Fruit fly (Drosophila melanogaster) whole organism, wandering third instar larva: ENCODE data around the gene CG13012.
A peak's percentile ranks its signal among the peaks of the same experiment; 100 is the strongest.

Experiments used
- Abd-B ChIP-seq: fragments of >200 bp; optimal IDR thresholded peaks from 2 replicates; lab custom pipeline; 2017; ENCODE audit warnings: missing biosample characterization, missing genetic modification characterization
- CG32264 ChIP-seq: fragments of 200-800 bp; sonication (Bioruptor generic); optimal IDR thresholded peaks from 2 replicates; lab custom pipeline; 2016; ENCODE audit warnings: missing biosample characterization, missing genetic modification characterization
- Dfd ChIP-seq: fragments of >200 bp; optimal IDR thresholded peaks from 2 replicates; lab custom pipeline; 2017; ENCODE audit warnings: missing biosample characterization, missing genetic modification characterization
- Dif ChIP-seq: fragments of 200-275, 200-300 bp; sonication (Bioruptor generic); optimal IDR thresholded peaks from 2 replicates; lab custom pipeline; 2018; ENCODE audit warnings: missing biosample characterization, missing genetic modification characterization; ENCODE audit not compliant: partially characterized antibody
- HLH106 ChIP-seq: fragments of 200-800 bp; optimal IDR thresholded peaks from 3 replicates; lab custom pipeline; 2019; ENCODE audit warnings: missing biosample characterization, mild to moderate bottlenecking, missing genetic modification characterization, moderate library complexity
- Hnf4 ChIP-seq: fragments of 200-800 bp; sonication (Bioruptor generic); optimal IDR thresholded peaks from 2 replicates; lab custom pipeline; 2016; ENCODE audit warnings: missing biosample characterization, mild to moderate bottlenecking, missing genetic modification characterization
- Hr78 ChIP-seq: fragments of >200 bp; optimal IDR thresholded peaks from 2 replicates; lab custom pipeline; 2017; ENCODE audit warnings: missing biosample characterization, missing genetic modification characterization
- Hr83 ChIP-seq: fragments of 200-300 bp; sonication (Bioruptor generic); optimal IDR thresholded peaks from 2 replicates; lab custom pipeline; 2016; ENCODE audit warnings: missing biosample characterization, mild to moderate bottlenecking, missing genetic modification characterization, moderate library complexity; ENCODE audit not compliant: poor library complexity, severe bottlenecking
- Mio ChIP-seq: sonication (Bioruptor generic); optimal IDR thresholded peaks from 2 replicates; lab custom pipeline; 2016; ENCODE audit warnings: missing biosample characterization, missing genetic modification characterization
- Myc ChIP-seq: fragments of >200 bp; optimal IDR thresholded peaks from 2 replicates; lab custom pipeline; 2017
- N ChIP-seq: fragments of >200 bp; optimal IDR thresholded peaks from 2 replicates; lab custom pipeline; 2018; ENCODE audit warnings: missing biosample characterization, missing external identifiers, missing genetic modification characterization
- Sp1 ChIP-seq: fragments of 200-800 bp; sonication (Bioruptor generic); optimal IDR thresholded peaks from 3 replicates; lab custom pipeline; 2019; ENCODE audit warnings: missing biosample characterization, mild to moderate bottlenecking, missing genetic modification characterization, moderate library complexity
- Vsx2 ChIP-seq: fragments of 200-300, 225-300 bp; sonication (Bioruptor generic); optimal IDR thresholded peaks from 2 replicates; lab custom pipeline; 2018; ENCODE audit warnings: missing biosample characterization, missing genetic modification characterization; ENCODE audit not compliant: partially characterized antibody
- br ChIP-seq: fragments of 200-800 bp; sonication (Bioruptor generic); optimal IDR thresholded peaks from 2 replicates; lab custom pipeline; 2016; ENCODE audit warnings: missing biosample characterization, missing genetic modification characterization
- brk ChIP-seq: fragments of 200-800 bp; sonication (Bioruptor generic); optimal IDR thresholded peaks from 2 replicates; lab custom pipeline; 2016; ENCODE audit warnings: missing biosample characterization, mild to moderate bottlenecking, missing genetic modification characterization
- dl ChIP-seq, 2 experiments: fragments of 175-275, 200-275 bp in 1 of 2; fragments of 200-275 bp in 1 of 2; sonication (Bioruptor generic); optimal IDR thresholded peaks; lab custom pipeline; 2018; ENCODE audit warnings: mild to moderate bottlenecking in 2 of 2, missing biosample characterization in 2 of 2, missing genetic modification characterization in 2 of 2, moderate library complexity in 2 of 2; ENCODE audit not compliant: partially characterized antibody in 2 of 2, insufficient read depth in 1 of 2
- dmrt93B ChIP-seq: fragments of 200-800 bp; sonication (Bioruptor generic); optimal IDR thresholded peaks from 2 replicates; lab custom pipeline; 2018; ENCODE audit warnings: missing biosample characterization, mild to moderate bottlenecking, missing genetic modification characterization
- ey ChIP-seq: fragments of 200-800 bp; sonication (Bioruptor generic); optimal IDR thresholded peaks from 2 replicates; lab custom pipeline; 2016; ENCODE audit warnings: missing biosample characterization, missing genetic modification characterization
- foxo ChIP-seq, 2 experiments: fragments of 200-800 bp; sonication (Bioruptor generic); optimal IDR thresholded peaks; 2 replicates in 1 of 2; 3 replicates in 1 of 2; lab custom pipeline; 2016 to 2017; ENCODE audit warnings: missing biosample characterization in 2 of 2, missing genetic modification characterization in 2 of 2
- fru ChIP-seq: fragments of 200-800 bp; sonication (Bioruptor generic); optimal IDR thresholded peaks from 3 replicates; lab custom pipeline; 2016; ENCODE audit warnings: missing biosample characterization, mild to moderate bottlenecking, missing genetic modification characterization
- jim ChIP-seq: fragments of 175-275, 200-325 bp; sonication (Bioruptor generic); optimal IDR thresholded peaks from 2 replicates; lab custom pipeline; 2016; ENCODE audit warnings: missing biosample characterization, mild to moderate bottlenecking, missing genetic modification characterization
- pan ChIP-seq: fragments of >200 bp; optimal IDR thresholded peaks from 2 replicates; lab custom pipeline; 2017
- rgr ChIP-seq: fragments of 200-800 bp; sonication (Bioruptor generic); optimal IDR thresholded peaks from 3 replicates; lab custom pipeline; 2016; ENCODE audit warnings: missing biosample characterization, mild to moderate bottlenecking, missing genetic modification characterization
- sv ChIP-seq: fragments of 200-800 bp; sonication (Bioruptor generic); optimal IDR thresholded peaks from 3 replicates; lab custom pipeline; 2016; ENCODE audit warnings: missing biosample characterization, missing genetic modification characterization
- tai ChIP-seq: sonication (Bioruptor generic); optimal IDR thresholded peaks from 2 replicates; lab custom pipeline; 2016; ENCODE audit warnings: missing biosample characterization, missing genetic modification characterization
- usp ChIP-seq: fragments of >200 bp; optimal IDR thresholded peaks from 2 replicates; lab custom pipeline; 2017; ENCODE audit warnings: missing biosample characterization, missing genetic modification characterization
- woc ChIP-seq: sonication (Bioruptor generic); optimal IDR thresholded peaks from 2 replicates; lab custom pipeline; 2016; ENCODE audit warnings: missing biosample characterization, mild to moderate bottlenecking, missing genetic modification characterization

Gene CG13012

dm6 chrX:16696614-16697519 is 20.3 kb upstream of the CG13012 start:
- TF ChIP-seq dl (GFP tag; optimal IDR thresholded peaks at IDR 0.05; lab: Kevin White, UChicago; ENCODE audit: insufficient read depth in 1 of 2, partially characterized antibody in 2 of 2) = no peak
- no peak for TF ChIP-seq Abd-B
- no peak for TF ChIP-seq HLH106 (tag; lab: Kevin White, UChicago)
- no peak for TF ChIP-seq pan (lab: Kevin White, UChicago)
- TF ChIP-seq woc = no peak
- no peak for TF ChIP-seq br (GFP tag; lab: Kevin White, UChicago)
- no peak for TF ChIP-seq ey (GFP tag; lab: Kevin White, UChicago)
- TF ChIP-seq Mio = no peak
- TF ChIP-seq, all 38 proteins: peak for 0

DNA sequence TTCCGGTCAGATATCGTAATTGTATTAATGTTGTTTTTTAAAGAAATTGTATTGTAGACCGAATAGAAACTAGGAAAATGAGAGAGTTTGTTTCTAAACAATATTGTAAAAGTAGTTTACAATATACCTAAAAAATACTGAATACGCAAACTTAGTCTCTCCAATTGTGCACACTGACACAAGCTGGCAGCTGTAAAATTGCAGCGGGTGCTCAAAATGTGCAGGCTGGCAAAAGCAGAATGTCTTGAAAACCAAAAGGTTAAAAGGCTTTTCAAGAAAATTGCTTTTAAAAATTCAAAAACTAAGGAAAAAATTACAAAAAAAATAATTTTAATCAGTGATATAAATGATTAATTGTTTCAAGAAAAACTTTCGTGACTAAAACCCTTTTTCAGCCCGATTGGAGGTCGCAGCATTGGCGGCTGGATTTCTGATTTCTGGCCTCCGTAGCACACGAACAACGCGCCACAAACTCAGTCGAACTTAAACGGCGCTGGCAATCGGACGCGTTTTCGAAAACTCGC is 19.2 kb upstream of the CG13012 start, which contains the start of gene CG4678:
TSS of gene CG4678 (plus strand) at position 474 of the 524 bp plus-strand sequence.
- TF ChIP-seq Vsx2 (peak; percentile 66), brk (GFP tag; lab: Kevin White, UChicago) (no peak), Myc (no peak), Mio (no peak), pan (lab: Kevin White, UChicago) (no peak), Abd-B (no peak), Dif (peak; percentile 96), Hr78 (GFP tag; lab: Kevin White, UChicago) (no peak), dl (GFP tag; optimal IDR thresholded peaks at IDR 0.05; lab: Kevin White, UChicago; ENCODE audit: insufficient read depth in 1 of 2, partially characterized antibody in 2 of 2) (peak; percentile 53 to 80)

DNA sequence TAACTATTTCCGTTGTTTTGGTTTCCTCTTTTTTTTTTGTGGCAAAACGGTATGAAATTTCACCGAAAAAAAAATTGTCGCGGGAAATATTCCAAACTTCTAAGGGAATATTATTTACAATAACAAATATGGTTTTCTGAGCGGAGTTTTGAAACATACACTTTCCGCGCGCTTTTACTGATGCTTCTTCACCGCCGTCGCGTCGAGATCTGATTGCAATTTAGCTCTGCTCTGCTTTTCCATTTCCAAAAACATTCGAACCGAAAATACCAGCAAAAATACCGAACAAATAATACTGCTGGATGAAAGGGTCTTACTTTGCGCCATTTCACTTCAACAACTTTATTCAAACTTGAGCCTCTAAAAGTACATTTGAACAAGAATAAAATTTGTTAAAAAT is 18.4 kb upstream of the CG13012 start, which contains the start of gene Septin4:
TSS of gene Septin4 (minus strand) at position 215 of the 400 bp plus-strand sequence.
- TF ChIP-seq dmrt93B (GFP tag; lab: Kevin White, UChicago) = no peak
- no peak for TF ChIP-seq sv (GFP tag; lab: Kevin White, UChicago)
- TF ChIP-seq CG32264 = no peak
- no peak for TF ChIP-seq Mio
- TF ChIP-seq tai (GFP tag; lab: Kevin White, UChicago) = no peak
- TF ChIP-seq N = no peak
- TF ChIP-seq pan (lab: Kevin White, UChicago) = no peak
- TF ChIP-seq Dfd = no peak
- TF ChIP-seq Sp1 (GFP tag; lab: Kevin White, UChicago) = no peak
- no peak for TF ChIP-seq rgr (GFP tag; lab: Kevin White, UChicago)
- TF ChIP-seq Hnf4 = no peak
- no peak for TF ChIP-seq Hr83

- no peak for TF ChIP-seq woc
- peak; percentile 23 for TF ChIP-seq fru (GFP tag; lab: Kevin White, UChicago)
These were observed 17.9 kb upstream of the CG13012 start for dm6 chrX:16694477-16694876.

DNA sequence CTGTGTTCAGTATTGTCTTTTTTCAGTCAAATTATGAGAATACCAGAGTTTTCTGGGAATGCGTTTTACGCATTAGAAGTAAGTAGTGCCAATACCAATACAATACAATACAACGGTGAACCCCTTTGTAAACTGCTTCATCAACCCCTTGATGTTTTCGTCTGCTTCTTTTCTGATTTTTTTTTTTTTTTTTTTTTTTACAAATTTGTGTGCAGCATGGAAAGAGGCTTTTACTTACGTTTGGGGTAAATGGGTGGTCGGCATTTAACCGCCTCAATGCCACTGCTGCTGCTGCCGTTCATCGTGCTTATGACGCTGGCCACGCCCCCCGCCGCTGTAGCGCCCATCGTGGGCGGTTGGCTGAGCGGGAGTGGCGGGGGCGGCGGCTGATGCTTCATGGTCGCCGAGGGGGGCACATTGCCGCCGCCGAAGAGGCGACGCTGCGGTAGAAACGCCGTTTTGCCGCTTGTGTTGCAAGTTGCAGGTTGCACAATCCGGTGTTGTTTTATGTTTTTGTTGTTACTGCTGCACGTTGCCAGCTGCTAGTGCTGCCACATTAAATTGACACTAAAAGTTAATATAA is 17.3 kb upstream of the CG13012 start:
- TF ChIP-seq jim (GFP tag; lab: Kevin White, UChicago) = no peak
- TF ChIP-seq Hr78 (GFP tag; lab: Kevin White, UChicago) = no peak
- no peak for TF ChIP-seq dl (GFP tag; optimal IDR thresholded peaks at IDR 0.05; lab: Kevin White, UChicago; ENCODE audit: insufficient read depth in 1 of 2, partially characterized antibody in 2 of 2)
- TF ChIP-seq rgr (GFP tag; lab: Kevin White, UChicago) = no peak
- no peak for TF ChIP-seq fru (GFP tag; lab: Kevin White, UChicago)
- TF ChIP-seq Mio = no peak
- TF ChIP-seq Vsx2 = no peak
- TF ChIP-seq woc = no peak
- no peak for TF ChIP-seq N
- no peak for TF ChIP-seq CG32264
- TF ChIP-seq, all 38 proteins: peak for 0

DNA sequence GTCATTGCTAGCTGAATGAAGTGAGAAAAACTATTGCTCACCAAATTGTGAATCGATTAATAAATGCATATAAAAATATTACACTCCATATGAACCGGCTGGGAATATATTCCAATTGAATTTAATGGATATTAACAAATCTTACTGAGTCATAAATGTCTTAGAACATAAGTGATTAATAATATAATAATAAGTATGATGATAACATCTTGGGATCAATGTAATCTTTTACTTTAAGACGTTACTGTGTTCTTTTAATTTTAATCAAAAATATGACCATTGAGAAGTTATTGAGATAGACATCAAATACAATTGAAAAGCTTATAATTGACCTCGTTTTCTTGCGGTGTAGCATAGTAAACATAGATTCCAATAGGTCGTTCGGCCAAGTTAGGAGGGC is 15.8 kb upstream of the CG13012 start:
- TF ChIP-seq foxo (GFP tag; optimal IDR thresholded peaks at IDR 0.05; lab: Kevin White, UChicago) (peak in 1 of 2 experiments; percentile 4), usp (GFP tag; lab: Kevin White, UChicago) (no peak)
- TF ChIP-seq, all 38 proteins: peak for 1
